Worm (Caenorhabditis elegans): ENCODE data around the gene clec-74.
A peak's percentile ranks its signal among the peaks of the same experiment; 100 is the strongest.

DNA sequence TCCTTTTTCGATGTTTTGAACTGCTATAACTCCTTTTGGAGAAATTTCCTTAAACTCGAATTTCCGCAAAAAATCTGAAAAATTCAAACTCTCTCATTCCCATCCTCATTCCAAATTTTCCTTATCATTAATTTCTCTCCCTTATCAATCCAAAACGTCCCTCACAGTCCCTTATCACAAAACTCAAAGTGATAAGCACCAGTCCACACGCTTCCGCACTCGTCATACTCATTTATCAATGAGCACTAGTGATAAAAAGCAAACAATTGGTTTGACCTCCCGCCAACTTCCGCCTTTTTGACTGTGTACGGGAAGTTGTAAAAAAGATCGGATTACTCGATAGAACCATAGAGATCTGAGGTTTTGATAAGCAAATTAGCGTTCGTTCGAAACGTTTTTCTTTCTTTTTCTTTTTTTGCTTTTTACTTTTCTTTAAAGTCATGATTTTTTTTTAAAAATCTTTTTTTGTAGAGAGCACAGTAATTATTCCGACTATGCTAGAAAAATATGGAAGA lies 31.9 kb downstream of the clec-74 start, which contains the start of gene clec-78:
- TF ChIP-seq nhr-76 (tag; optimal IDR thresholded peaks at IDR 0.05) (no peak), lin-15B (tag; optimal IDR thresholded peaks at IDR 0.05) (no peak), ama-1 (optimal IDR thresholded peaks at IDR 0.05) (no peak), elt-3 (tag; optimal IDR thresholded peaks at IDR 0.05) (no peak), nhr-77 (tag; optimal IDR thresholded peaks at IDR 0.05) (no peak), hpl-2 (GFP tag; optimal IDR thresholded peaks at IDR 0.05) (no peak), dpl-1 (GFP tag; optimal IDR thresholded peaks at IDR 0.05) (no peak), pqm-1 (tag; optimal IDR thresholded peaks at IDR 0.05) (peak; percentile 98), unc-30 (tag; optimal IDR thresholded peaks at IDR 0.05) (no peak), lin-39 (tag; optimal IDR thresholded peaks at IDR 0.05) (no peak)
